Fruit fly (Drosophila melanogaster) whole organism: ENCODE measurements around the gene uncNacbeta.

Experiments
- CG8478 ChIP-seq: fragments of >200 bp; optimal IDR thresholded peaks from 2 replicates; lab custom pipeline; 2018; ENCODE audit warnings: inconsistent platforms
- Dll ChIP-seq: fragments of >200 bp; optimal IDR thresholded peaks from 2 replicates; lab custom pipeline; 2017
- EcR ChIP-seq, 2 experiments: fragments of >200 bp; optimal IDR thresholded peaks; 2 replicates each; lab custom pipeline; 2017; ENCODE audit warnings: missing biosample characterization in 2 of 2, missing genetic modification characterization in 2 of 2, missing genetic modification reagents in 2 of 2
- pan ChIP-seq: fragments of >200 bp; optimal IDR thresholded peaks from 2 replicates; lab custom pipeline; 2017
- psq ChIP-seq: fragments of >200 bp; optimal IDR thresholded peaks from 2 replicates; lab custom pipeline; 2017
- usp ChIP-seq: fragments of >200 bp; optimal IDR thresholded peaks from 2 replicates; lab custom pipeline; 2017; ENCODE audit warnings: missing biosample characterization, missing genetic modification characterization, mixed read lengths

Gene uncNacbeta

dm6 chr2L:514124-514818 lies 49.3 kb downstream of the uncNacbeta start:
- no peak for TF ChIP-seq EcR (GFP tag; optimal IDR thresholded peaks at IDR 0.05; lab: Kevin White, UChicago)
- TF ChIP-seq pan: no peak
- TF ChIP-seq usp (GFP tag; lab: Kevin White, UChicago): no peak
- TF ChIP-seq psq (lab: Kevin White, UChicago): no peak
- no peak for TF ChIP-seq CG8478 (lab: Kevin White, UChicago)
- no peak for TF ChIP-seq Dll

dm6 chr2L:513035-513434 lies 50.6 kb downstream of the uncNacbeta start:
- TF ChIP-seq usp (GFP tag; lab: Kevin White, UChicago) (no peak), EcR (GFP tag; optimal IDR thresholded peaks at IDR 0.05; lab: Kevin White, UChicago) (no peak)

- TF ChIP-seq CG8478 (lab: Kevin White, UChicago): no peak
- no peak for TF ChIP-seq Dll
Measured at dm6 chr2L:512028-512427, 51.6 kb downstream of the uncNacbeta start.
